Worm (Caenorhabditis elegans): ENCODE data around the gene K08F8.15.
A peak's percentile ranks its signal among the peaks of the same experiment; 100 is the strongest.

Gene K08F8.15

ce11 chrII:8783451-8783967, 16.9 kb downstream of the K08F8.15 start, which contains the start of gene sgn-1:
sgn-1 (minus strand) TSS chrII:8783670.
- no peak for TF ChIP-seq zip-4 (GFP tag; optimal IDR thresholded peaks at IDR 0.05)
- TF ChIP-seq dsc-1 (tag; optimal IDR thresholded peaks at IDR 0.05): peak; percentile 24
- TF ChIP-seq nhr-71 (tag; optimal IDR thresholded peaks at IDR 0.05): peak; percentile 14
- TF ChIP-seq aha-1 (tag; optimal IDR thresholded peaks at IDR 0.05): no peak
- TF ChIP-seq pag-3 (tag; optimal IDR thresholded peaks at IDR 0.05; ENCODE audit: borderline replicate concordance, insufficient read depth): peak; percentile 17
- TF ChIP-seq rnt-1 (tag; optimal IDR thresholded peaks at IDR 0.05): peak; percentile 58
- no peak for TF ChIP-seq egl-13 (tag; optimal IDR thresholded peaks at IDR 0.05)
- peak; percentile 39 for TF ChIP-seq lin-14 (GFP tag; optimal IDR thresholded peaks at IDR 0.05)

- TF ChIP-seq lin-39 (tag; optimal IDR thresholded peaks at IDR 0.05): no peak
- TF ChIP-seq nhr-84 (tag; optimal IDR thresholded peaks at IDR 0.05): no peak
- TF ChIP-seq lin-13 (GFP tag; optimal IDR thresholded peaks at IDR 0.05): no peak
- TF ChIP-seq lin-14 (GFP tag; optimal IDR thresholded peaks at IDR 0.05): peak; percentile 62
- TF ChIP-seq ceh-63 (GFP tag; optimal IDR thresholded peaks at IDR 0.05): no peak
- no peak for TF ChIP-seq nhr-19 (GFP tag; conservative IDR thresholded peaks at IDR 0.05)
- TF ChIP-seq irx-1 (tag; optimal IDR thresholded peaks at IDR 0.05): no peak
- no peak for TF ChIP-seq mdl-1 (tag; optimal IDR thresholded peaks at IDR 0.05)
- no peak for TF ChIP-seq Y116A8C.19 (tag; optimal IDR thresholded peaks at IDR 0.05; ENCODE audit: borderline replicate concordance)
- no peak for TF ChIP-seq efl-3 (GFP tag; optimal IDR thresholded peaks at IDR 0.05)
- no peak for TF ChIP-seq nhr-85 (tag)
- no peak for TF ChIP-seq snpc-4 (tag; optimal IDR thresholded peaks at IDR 0.05)
- peak; percentile 19 for TF ChIP-seq nhr-90 (tag; optimal IDR thresholded peaks at IDR 0.05; ENCODE audit: poor library complexity)
- peak; percentile 27 for TF ChIP-seq nhr-47 (tag; optimal IDR thresholded peaks at IDR 0.05)
- TF ChIP-seq fkh-10 (GFP tag; optimal IDR thresholded peaks at IDR 0.05): no peak
- no peak for TF ChIP-seq nhr-11 (tag; optimal IDR thresholded peaks at IDR 0.05)
- no peak for TF ChIP-seq sup-37 (GFP tag; optimal IDR thresholded peaks at IDR 0.05)
- TF ChIP-seq nhr-12 (tag; optimal IDR thresholded peaks at IDR 0.05): no peak
- peak; percentile 7 for TF ChIP-seq swsn-7 (tag; optimal IDR thresholded peaks at IDR 0.05)
- TF ChIP-seq ceh-8 (GFP tag; optimal IDR thresholded peaks at IDR 0.05): peak; percentile 10
- no peak for TF ChIP-seq isw-1 (GFP tag; IDR thresholded peaks at IDR 0.05)
- no peak for TF ChIP-seq ztf-4 (tag; optimal IDR thresholded peaks at IDR 0.05)
- TF ChIP-seq unc-98 (GFP tag; IDR thresholded peaks at IDR 0.05): no peak
- peak; percentile 25 for TF ChIP-seq mep-1 (tag; optimal IDR thresholded peaks at IDR 0.05)
- TF ChIP-seq pag-3 (tag; optimal IDR thresholded peaks at IDR 0.05; ENCODE audit: borderline replicate concordance, insufficient read depth): no peak
- peak; percentile 78 for TF ChIP-seq fkh-4 (tag; optimal IDR thresholded peaks at IDR 0.05; ENCODE audit: borderline replicate concordance)
- TF ChIP-seq hpl-2 (GFP tag; optimal IDR thresholded peaks at IDR 0.05): no peak
- peak; percentile 52 for TF ChIP-seq snu-23 (GFP tag; optimal IDR thresholded peaks at IDR 0.05)
- TF ChIP-seq grh-1 (GFP tag; IDR thresholded peaks at IDR 0.05): no peak
- no peak for TF ChIP-seq nhr-28 (tag; optimal IDR thresholded peaks at IDR 0.05)
- TF ChIP-seq zag-1 (tag; optimal IDR thresholded peaks at IDR 0.05): peak; percentile 37
- TF ChIP-seq tlp-1 (tag; optimal IDR thresholded peaks at IDR 0.05): no peak
- TF ChIP-seq zip-4 (GFP tag; optimal IDR thresholded peaks at IDR 0.05): no peak
- peak; percentile 30 for TF ChIP-seq jun-1 (tag; optimal IDR thresholded peaks at IDR 0.05)
- peak; percentile 24 for TF ChIP-seq fos-1 (tag; optimal IDR thresholded peaks at IDR 0.05)
- TF ChIP-seq mef-2 (tag; optimal IDR thresholded peaks at IDR 0.05): no peak
- no peak for TF ChIP-seq unc-62 (GFP tag; optimal IDR thresholded peaks at IDR 0.05)
- TF ChIP-seq ceh-88 (GFP tag; IDR thresholded peaks at IDR 0.05): no peak
- no peak for TF ChIP-seq nhr-77 (tag; optimal IDR thresholded peaks at IDR 0.05)
- peak; percentile 12 for TF ChIP-seq rnt-1 (tag; optimal IDR thresholded peaks at IDR 0.05)
- no peak for TF ChIP-seq C16A3.4 (tag; optimal IDR thresholded peaks at IDR 0.05)
- TF ChIP-seq mab-9 (GFP tag; IDR thresholded peaks at IDR 0.05): no peak
- peak; percentile 52 for TF ChIP-seq nhr-71 (tag; optimal IDR thresholded peaks at IDR 0.05)
- TF ChIP-seq skn-1 (tag; optimal IDR thresholded peaks at IDR 0.05): peak; percentile 8
- TF ChIP-seq C34B4.2 (tag; optimal IDR thresholded peaks at IDR 0.05): no peak
- no peak for TF ChIP-seq unc-30 (tag; optimal IDR thresholded peaks at IDR 0.05)
These were observed 17.8 kb downstream of the K08F8.15 start for ce11 chrII:8784235-8784928.

Data from whole organism, L1 larva.